Worm (Caenorhabditis elegans) whole organism, early embryonic: ENCODE data around the gene Y119D3B.12.

Source experiments
- B0310.2 ChIP-seq: sonication (generic microtip); optimal IDR thresholded peaks from 2 replicates; lab custom pipeline; 2016; ENCODE audit warnings: mild to moderate bottlenecking, missing genetic modification characterization, missing compliant biosample characterization
- ama-1 ChIP-seq: fragments of 150-350 bp; optimal IDR thresholded peaks from 2 replicates; lab custom pipeline; 2014
- ceh-36 ChIP-seq: sonication (generic microtip); optimal IDR thresholded peaks from 2 replicates; lab custom pipeline; 2016; ENCODE audit warnings: missing genetic modification characterization, inconsistent platforms, missing compliant biosample characterization

DNA sequence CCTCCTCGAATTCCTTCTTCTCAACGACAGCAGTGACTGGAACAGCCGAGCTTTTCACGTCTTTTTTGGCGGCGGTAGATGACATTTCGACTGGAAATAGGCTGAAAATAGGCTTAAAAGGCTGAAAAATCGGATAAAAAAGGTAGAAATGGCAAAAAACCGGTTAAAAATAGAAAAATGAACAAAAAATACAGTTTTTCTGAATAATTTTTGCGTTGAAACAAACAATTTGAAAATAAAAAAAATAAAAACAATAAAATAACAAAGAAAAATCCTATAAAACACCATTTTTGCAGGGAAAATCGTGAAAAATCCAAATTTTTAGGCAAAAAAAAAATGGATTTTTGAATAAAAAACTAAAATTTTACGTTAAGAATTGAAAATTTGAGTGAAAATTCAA is 6.2 kb upstream of the Y119D3B.12 start, which contains the start of gene dss-1:
- TF ChIP-seq ama-1 (lab: Kevin White, UChicago) (no peak), ceh-36 (tag; lab: Kevin White, UChicago) (no peak), B0310.2 (tag; lab: Kevin White, UChicago) (no peak)
